Worm (Caenorhabditis elegans) whole organism, L4 larva: Measurements from ENCODE around the gene str-261.

Experiments used
- D1046.2 ChIP-seq: fragments of 200-800 bp; sonication (Bioruptor generic); IDR thresholded peaks from 2 replicates; pipeline ENCODE4 v1.3.6; 2022; ENCODE audit warnings: missing genetic modification characterization, missing compliant biosample characterization
- F10B5.3 ChIP-seq: sonication (generic microtip); optimal IDR thresholded peaks from 2 replicates; lab custom pipeline; 2016; ENCODE audit warnings: mild to moderate bottlenecking, missing genetic modification characterization, missing compliant biosample characterization
- F26F4.8 ChIP-seq: fragments of 200-800 bp; sonication (Bioruptor generic); conservative IDR thresholded peaks from 2 replicates; pipeline ENCODE4 v1.3.6; 2022; ENCODE audit warnings: missing genetic modification characterization, missing compliant biosample characterization
- T20F7.1 ChIP-seq: fragments of 200-800 bp; sonication (Bioruptor generic); optimal IDR thresholded peaks from 2 replicates; lab custom pipeline; 2018; ENCODE audit warnings: mild to moderate bottlenecking, missing genetic modification characterization, missing compliant biosample characterization
- ZK337.2 ChIP-seq: fragments of 200-800 bp; sonication (Bioruptor generic); IDR thresholded peaks from 2 replicates; pipeline ENCODE4 v1.3.6; 2022; ENCODE audit warnings: missing genetic modification reagents, missing genetic modification characterization, missing compliant biosample characterization
- aha-1 ChIP-seq: fragments of 150-350 bp; peaks from one replicate; lab custom pipeline; 2014; ENCODE audit warnings: missing biosample characterization, missing genetic modification characterization
- ceh-20 ChIP-seq: fragments of 200-800 bp; sonication (Bioruptor generic); IDR thresholded peaks from 2 replicates; pipeline ENCODE4 v1.3.6; 2022; ENCODE audit warnings: missing genetic modification reagents, missing genetic modification characterization, missing compliant biosample characterization
- ctbp-1 ChIP-seq: fragments of 200-800 bp; sonication (Bioruptor generic); IDR thresholded peaks from 2 replicates; pipeline ENCODE4 v1.3.6; 2022; ENCODE audit warnings: missing genetic modification reagents, missing genetic modification characterization, missing compliant biosample characterization
- daf-12 ChIP-seq: fragments of 150-350 bp; optimal IDR thresholded peaks from 2 replicates; lab custom pipeline; 2014; ENCODE audit warnings: missing biosample characterization, missing genetic modification reagents, missing genetic modification characterization
- daf-16 ChIP-seq, 3 experiments: sonication (generic microtip); optimal IDR thresholded peaks; 2 replicates each; lab custom pipeline; 2016 to 2017; ENCODE audit warnings: missing genetic modification characterization in 3 of 3, missing genetic modification reagents in 3 of 3, mild to moderate bottlenecking in 2 of 3, missing compliant biosample characterization in 2 of 3, missing biosample characterization in 1 of 3, moderate library complexity in 1 of 3
- dmd-6 ChIP-seq: fragments of 200-800 bp; sonication (Bioruptor generic); IDR thresholded peaks from 2 replicates; pipeline ENCODE4 v1.3.6; 2022; ENCODE audit warnings: missing genetic modification reagents, missing genetic modification characterization, missing compliant biosample characterization
- dve-1 ChIP-seq: sonication (generic microtip); optimal IDR thresholded peaks from 2 replicates; lab custom pipeline; 2017; ENCODE audit warnings: antibody characterized with exemption, mild to moderate bottlenecking, missing genetic modification characterization, missing compliant biosample characterization; ENCODE audit not compliant: insufficient read depth
- egl-27 ChIP-seq: sonication (generic microtip); optimal IDR thresholded peaks from 3 replicates; lab custom pipeline; 2017; ENCODE audit warnings: missing biosample characterization, missing genetic modification reagents, missing genetic modification characterization
- egl-43 ChIP-seq: fragments of 200-800 bp; sonication (Bioruptor generic); IDR thresholded peaks from 2 replicates; pipeline ENCODE4 v1.3.6; 2022; ENCODE audit warnings: missing genetic modification reagents, missing genetic modification characterization, missing compliant biosample characterization
- fkh-10 ChIP-seq: fragments of 150-350 bp; optimal IDR thresholded peaks from 2 replicates; lab custom pipeline; 2014; ENCODE audit warnings: missing biosample characterization, missing genetic modification reagents, missing genetic modification characterization
- fos-1 ChIP-seq: fragments of 150-350 bp; optimal IDR thresholded peaks from 2 replicates; lab custom pipeline; 2014; ENCODE audit warnings: missing biosample characterization, missing genetic modification characterization
- hif-1 ChIP-seq, 2 experiments: sonication (generic microtip); optimal IDR thresholded peaks; 2 replicates each; lab custom pipeline; 2016 to 2017; ENCODE audit warnings: missing compliant biosample characterization in 2 of 2, missing genetic modification characterization in 2 of 2, missing genetic modification reagents in 2 of 2, missing genotype in 2 of 2, mild to moderate bottlenecking in 1 of 2
- hlh-11 ChIP-seq: fragments of 200-800 bp; sonication (Bioruptor generic); optimal IDR thresholded peaks from 2 replicates; lab custom pipeline; 2018; ENCODE audit warnings: mild to moderate bottlenecking, missing genetic modification characterization, missing compliant biosample characterization
- hlh-30 ChIP-seq: sonication (generic microtip); optimal IDR thresholded peaks from 2 replicates; lab custom pipeline; 2017; ENCODE audit warnings: antibody characterized with exemption, mild to moderate bottlenecking, missing genetic modification characterization, missing compliant biosample characterization; ENCODE audit not compliant: insufficient read depth
- lin-15B ChIP-seq: fragments of 150-350 bp; sonication (generic microtip); optimal IDR thresholded peaks from 3 replicates; lab custom pipeline; 2014; ENCODE audit warnings: missing biosample characterization, missing genetic modification characterization
- lin-38 ChIP-seq: fragments of 200-800 bp; sonication (Bioruptor generic); IDR thresholded peaks from 2 replicates; pipeline ENCODE4 v1.3.6; 2022; ENCODE audit warnings: missing genetic modification reagents, missing genetic modification characterization, missing compliant biosample characterization
- lsy-2 ChIP-seq, 2 experiments: fragments of 150-350 bp in 1 of 2; sonication (generic microtip) in 1 of 2; optimal IDR thresholded peaks; 2 replicates each; lab custom pipeline; 2014 to 2017; ENCODE audit warnings: missing biosample characterization in 2 of 2, missing genetic modification characterization in 2 of 2
- mdl-1 ChIP-seq, 2 experiments: fragments of 150-350 bp in 1 of 2; sonication (generic microtip) in 1 of 2; optimal IDR thresholded peaks; 2 replicates each; lab custom pipeline; 2014 to 2017; ENCODE audit warnings: missing biosample characterization in 2 of 2, missing genetic modification characterization in 2 of 2
- mxl-2 ChIP-seq: fragments of 200-800 bp; sonication (Bioruptor generic); conservative IDR thresholded peaks from 2 replicates; pipeline ENCODE4 v1.3.6; 2022; ENCODE audit warnings: missing genetic modification reagents, missing genetic modification characterization, missing compliant biosample characterization
- nhr-28 ChIP-seq: fragments of 150-350 bp; optimal IDR thresholded peaks from 2 replicates; lab custom pipeline; 2014; ENCODE audit warnings: missing biosample characterization, missing genetic modification characterization
- nhr-42 ChIP-seq: fragments of 200-800 bp; sonication (Bioruptor generic); IDR thresholded peaks from 2 replicates; pipeline ENCODE4 v1.3.6; 2022; ENCODE audit warnings: missing genetic modification characterization, missing compliant biosample characterization
- nhr-48 ChIP-seq: sonication (generic microtip); optimal IDR thresholded peaks from 2 replicates; lab custom pipeline; 2016; ENCODE audit warnings: mild to moderate bottlenecking, missing genetic modification characterization, missing compliant biosample characterization
- nhr-6 ChIP-seq: fragments of 150-350 bp; optimal IDR thresholded peaks from 2 replicates; lab custom pipeline; 2014; ENCODE audit warnings: missing biosample characterization, missing genetic modification characterization
- nhr-76 ChIP-seq: fragments of 150-350 bp; optimal IDR thresholded peaks from 2 replicates; lab custom pipeline; 2014; ENCODE audit warnings: missing biosample characterization, missing genetic modification characterization
- nhr-77 ChIP-seq: fragments of 150-350 bp; optimal IDR thresholded peaks from 2 replicates; lab custom pipeline; 2014; ENCODE audit warnings: missing biosample characterization, missing genetic modification characterization
- pha-4 ChIP-seq, 2 experiments: fragments of 150-350 bp in 1 of 2; fragments of 200-800 bp in 1 of 2; sonication (Bioruptor generic) in 1 of 2; IDR thresholded peaks in 1 of 2; optimal IDR thresholded peaks in 1 of 2; 2 replicates each; pipeline versions ENCODE4 v1.3.6 to Lab custom; 2014 to 2022; ENCODE audit warnings: missing genetic modification characterization in 2 of 2, missing genetic modification reagents in 2 of 2, missing biosample characterization in 1 of 2, missing compliant biosample characterization in 1 of 2
- php-3 ChIP-seq: fragments of 200-800 bp; sonication (Bioruptor generic); IDR thresholded peaks from 2 replicates; pipeline ENCODE4 v1.3.6; 2022; ENCODE audit warnings: missing genetic modification reagents, missing genetic modification characterization, missing compliant biosample characterization
- pqm-1 ChIP-seq: sonication (generic microtip); optimal IDR thresholded peaks from 2 replicates; lab custom pipeline; 2017; ENCODE audit warnings: missing biosample characterization, missing genetic modification characterization
- saeg-2 ChIP-seq: fragments of 200-800 bp; sonication (Bioruptor generic); IDR thresholded peaks from 2 replicates; pipeline ENCODE4 v1.3.6; 2022; ENCODE audit warnings: missing genetic modification reagents, missing genetic modification characterization, missing compliant biosample characterization
- spr-3 ChIP-seq: fragments of 200-800 bp; sonication (Bioruptor generic); optimal IDR thresholded peaks from 2 replicates; lab custom pipeline; 2018; ENCODE audit warnings: mild to moderate bottlenecking, missing genetic modification characterization, missing compliant biosample characterization
- tra-1 ChIP-seq: fragments of 200-800 bp; sonication (Bioruptor generic); IDR thresholded peaks from 2 replicates; pipeline ENCODE4 v1.3.6; 2022; ENCODE audit warnings: missing genetic modification reagents, missing genetic modification characterization, missing compliant biosample characterization
- unc-130 ChIP-seq: sonication (generic microtip); optimal IDR thresholded peaks from 2 replicates; lab custom pipeline; 2016; ENCODE audit warnings: missing genetic modification reagents, missing genetic modification characterization, missing compliant biosample characterization
- unc-39 ChIP-seq: sonication (generic microtip); optimal IDR thresholded peaks from 2 replicates; lab custom pipeline; 2017; ENCODE audit warnings: missing biosample characterization, missing genetic modification characterization
- unc-62 ChIP-seq, 3 experiments: fragments of 150-350 bp in 1 of 3; sonication (generic microtip); optimal IDR thresholded peaks in 2 of 3; peaks in 1 of 3; 1 replicate in 1 of 3; 2 replicates in 2 of 3; lab custom pipeline; 2014 to 2017; ENCODE audit warnings: missing biosample characterization in 3 of 3, missing genetic modification characterization in 3 of 3, missing genetic modification reagents in 3 of 3, missing genotype in 1 of 3
- zfp-3 ChIP-seq: fragments of 200-800 bp; sonication (Bioruptor generic); conservative IDR thresholded peaks from 2 replicates; pipeline ENCODE4 v1.3.6; 2022; ENCODE audit warnings: missing genetic modification reagents, missing genetic modification characterization, missing compliant biosample characterization
- zip-11 ChIP-seq: fragments of 200-800 bp; sonication (Bioruptor generic); IDR thresholded peaks from 2 replicates; pipeline ENCODE4 v1.3.6; 2022; ENCODE audit warnings: missing genetic modification characterization, missing compliant biosample characterization
- zip-2 ChIP-seq: fragments of 150-350 bp; optimal IDR thresholded peaks from 2 replicates; lab custom pipeline; 2014; ENCODE audit warnings: missing biosample characterization, missing genetic modification characterization

The str-261 gene

DNA sequence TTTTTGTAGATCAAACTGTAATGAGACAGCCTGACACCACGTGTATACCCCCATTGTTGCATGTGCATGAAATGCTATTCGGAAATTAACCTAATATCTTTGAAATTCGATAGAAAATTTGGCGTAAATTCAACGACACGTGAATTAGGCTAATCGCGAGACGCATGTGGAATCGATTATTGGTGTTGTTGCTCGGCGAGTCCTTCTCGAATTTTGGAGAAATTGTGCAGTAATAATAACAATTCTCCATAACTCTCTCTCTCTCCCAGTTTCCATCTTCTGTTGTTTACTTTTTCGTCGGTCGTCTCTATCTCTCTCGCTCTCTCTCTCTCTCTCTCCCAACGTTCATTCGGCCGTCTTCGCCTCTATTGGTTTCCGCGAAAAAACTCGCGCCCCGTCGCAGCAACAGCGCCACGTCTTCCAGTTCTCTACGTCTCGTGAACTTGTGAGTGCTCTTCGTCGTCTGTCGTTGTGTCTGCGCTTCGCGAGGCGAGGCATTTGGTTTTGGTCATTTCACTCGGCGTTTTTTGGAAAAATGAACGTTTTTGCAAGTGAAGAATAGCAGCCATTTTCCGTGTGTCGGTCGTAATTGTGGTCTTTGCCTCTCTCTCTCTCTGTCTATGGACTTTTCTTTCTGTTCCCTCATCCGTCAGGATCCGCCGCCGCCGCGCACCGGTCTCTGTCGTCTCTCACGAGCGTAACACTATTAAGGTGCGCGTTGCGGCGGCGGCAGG lies 19.6 kb upstream of the str-261 start (continued):
- no peak for TF ChIP-seq unc-39 (tag; lab: Kevin White, UChicago)
- no peak for TF ChIP-seq egl-27 (tag; lab: Kevin White, UChicago)
- TF ChIP-seq F10B5.3 (tag; lab: Kevin White, UChicago): no peak
- TF ChIP-seq unc-62 (GFP tag; optimal IDR thresholded peaks at IDR 0.05 in 1 of 2; lab: Kevin White, UChicago): peak in 1 of 2 experiments; percentile 83
- no peak for TF ChIP-seq unc-62 (tag; optimal IDR thresholded peaks at IDR 0.05; lab: Kevin White, UChicago)
- peak; percentile 21 for TF ChIP-seq zip-2
- no peak for TF ChIP-seq ceh-20 (GFP tag; lab: Robert Waterston, UW)
- no peak for TF ChIP-seq ZK337.2
- TF ChIP-seq lin-15B (tag; lab: Kevin White, UChicago): no peak
- no peak for TF ChIP-seq F26F4.8 (GFP tag; lab: Robert Waterston, UW)
- peak; percentile 52 for TF ChIP-seq lin-38 (GFP tag; lab: Robert Waterston, UW)
- TF ChIP-seq spr-3 (GFP tag; lab: Kevin White, UChicago): no peak
- TF ChIP-seq pha-4 (GFP tag; IDR thresholded peaks at IDR 0.05; lab: Robert Waterston, UW): peak; percentile 23; the same call in 1 of the 2 replicates
- peak; percentile 9 for TF ChIP-seq pha-4 (tag; optimal IDR thresholded peaks at IDR 0.05; lab: Kevin White, UChicago)
- peak; percentile 69; the same call in 1 of the 2 replicates for TF ChIP-seq egl-43 (GFP tag; lab: Robert Waterston, UW)
- no peak for TF ChIP-seq unc-130
- TF ChIP-seq nhr-76: no peak
- no peak for TF ChIP-seq zip-11 (GFP tag; lab: Robert Waterston, UW)
- no peak for TF ChIP-seq zfp-3 (GFP tag; lab: Robert Waterston, UW)
- peak; percentile 74 for TF ChIP-seq fkh-10
- peak; percentile 70 for TF ChIP-seq ctbp-1 (GFP tag; lab: Robert Waterston, UW)
- TF ChIP-seq fos-1 (tag; lab: Kevin White, UChicago): no peak
- no peak for TF ChIP-seq D1046.2 (GFP tag; lab: Robert Waterston, UW)
- no peak for TF ChIP-seq T20F7.1 (GFP tag; lab: Kevin White, UChicago)
- no peak for TF ChIP-seq nhr-42 (GFP tag; lab: Robert Waterston, UW)
- peak in 1 of 2 experiments; percentile 50 for TF ChIP-seq hif-1 (tag; optimal IDR thresholded peaks at IDR 0.05; lab: Kevin White, UChicago)
- TF ChIP-seq mxl-2 (GFP tag; lab: Robert Waterston, UW): no peak

DNA sequence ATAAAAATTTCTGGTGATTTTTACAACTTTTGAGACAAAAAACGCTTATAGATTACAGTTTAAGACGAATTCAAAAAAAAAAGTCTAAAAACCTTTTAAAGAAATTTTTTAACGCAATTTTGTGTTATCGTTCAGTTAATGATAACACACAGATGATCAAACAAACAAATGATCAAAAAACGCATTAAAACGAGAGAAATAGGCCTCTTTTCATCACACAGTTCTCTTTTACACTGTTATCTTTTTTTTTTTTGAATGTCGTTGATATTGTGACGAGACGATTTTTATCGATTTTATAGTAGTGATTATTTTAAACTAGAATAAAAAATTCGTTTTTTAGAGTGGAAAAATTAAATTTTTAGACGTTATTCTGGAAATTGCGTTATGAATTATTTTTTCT lies 14.5 kb upstream of the str-261 start:
- TF ChIP-seq dmd-6 (GFP tag; lab: Robert Waterston, UW) (peak; percentile 51), egl-43 (GFP tag; lab: Robert Waterston, UW) (no peak), nhr-77 (tag; lab: Kevin White, UChicago) (peak; percentile 58), php-3 (GFP tag; lab: Robert Waterston, UW) (peak; percentile 49; the same call in 1 of the 2 replicates), saeg-2 (no peak), hlh-11 (tag; lab: Kevin White, UChicago) (peak; percentile 61), hlh-30 (tag; lab: Kevin White, UChicago) (peak; percentile 21), nhr-6 (tag; lab: Kevin White, UChicago) (peak; percentile 47), ceh-20 (GFP tag; lab: Robert Waterston, UW) (no peak), aha-1 (peak; percentile 26), tra-1 (peak; percentile 50; the same call in 1 of the 2 replicates), dve-1 (tag; lab: Kevin White, UChicago) (peak; percentile 82), nhr-48 (tag; lab: Kevin White, UChicago) (peak; percentile 30), unc-62 (GFP tag; optimal IDR thresholded peaks at IDR 0.05 in 1 of 2; lab: Kevin White, UChicago) (no peak), unc-62 (tag; optimal IDR thresholded peaks at IDR 0.05; lab: Kevin White, UChicago) (no peak), lsy-2 (tag; optimal IDR thresholded peaks at IDR 0.05; lab: Kevin White, UChicago) (peak in 1 of 2 experiments; percentile 33), lin-15B (tag; lab: Kevin White, UChicago) (no peak), daf-16 (GFP tag; optimal IDR thresholded peaks at IDR 0.05; lab: Kevin White, UChicago) (no peak), daf-16 (tag; optimal IDR thresholded peaks at IDR 0.05; lab: Kevin White, UChicago) (peak; percentile 72), daf-12 (tag; lab: Kevin White, UChicago) (no peak), pqm-1 (tag; lab: Kevin White, UChicago) (peak; percentile 94), mdl-1 (tag; optimal IDR thresholded peaks at IDR 0.05; lab: Kevin White, UChicago) (peak in 1 of 2 experiments; percentile 24), nhr-28 (tag; lab: Kevin White, UChicago) (peak; percentile 76)
